Worm (Caenorhabditis elegans) whole organism, early embryonic: ENCODE data around the gene T21B4.15.

Source experiments
- B0310.2 ChIP-seq: sonication (generic microtip); optimal IDR thresholded peaks from 2 replicates; lab custom pipeline; 2016; ENCODE audit warnings: mild to moderate bottlenecking, missing genetic modification characterization, missing compliant biosample characterization
- ama-1 ChIP-seq: fragments of 150-350 bp; optimal IDR thresholded peaks from 2 replicates; lab custom pipeline; 2014
- ceh-13 ChIP-seq: fragments of 200-800 bp; sonication (Bioruptor generic); optimal IDR thresholded peaks from 2 replicates; lab custom pipeline; 2018; ENCODE audit warnings: mild to moderate bottlenecking, missing genetic modification characterization, missing compliant biosample characterization
- ceh-36 ChIP-seq: sonication (generic microtip); optimal IDR thresholded peaks from 2 replicates; lab custom pipeline; 2016; ENCODE audit warnings: missing genetic modification characterization, inconsistent platforms, missing compliant biosample characterization
- pes-1 ChIP-seq: fragments of 200-800 bp; sonication (Bioruptor generic); IDR thresholded peaks from 2 replicates; pipeline ENCODE4 v1.3.6; 2022; ENCODE audit warnings: missing genetic modification reagents, missing genetic modification characterization, missing compliant biosample characterization
- tbx-37 ChIP-seq: fragments of 200-800 bp; sonication (Bioruptor generic); conservative IDR thresholded peaks from 2 replicates; pipeline ENCODE4 v1.3.6; 2022; ENCODE audit warnings: missing genetic modification reagents, missing genetic modification characterization, missing compliant biosample characterization

DNA sequence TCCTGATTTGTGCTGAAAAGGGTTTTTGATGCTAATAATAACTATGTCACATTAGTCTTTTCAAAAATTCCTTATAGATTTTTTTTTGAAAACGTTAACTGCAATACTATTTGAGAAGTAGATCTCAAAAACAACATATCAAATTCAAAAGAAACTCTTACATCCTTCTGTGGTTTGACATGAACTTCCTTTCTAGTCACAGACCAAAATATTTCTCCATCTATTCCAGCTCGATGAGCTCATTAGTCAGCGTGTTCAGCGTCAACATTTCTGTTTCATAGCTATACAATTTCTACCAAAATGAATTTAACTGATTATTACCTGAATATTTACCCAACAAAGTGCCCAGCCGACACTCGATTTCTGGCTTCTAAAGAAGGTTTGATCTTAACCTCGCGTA, 18.6 kb downstream of the T21B4.15 start, which contains the start of gene srh-67:
- TF ChIP-seq ama-1 (lab: Kevin White, UChicago) (no peak), tbx-37 (GFP tag; lab: Robert Waterston, UW) (no peak), pes-1 (GFP tag; lab: Robert Waterston, UW) (no peak), ceh-36 (no peak), B0310.2 (no peak), ceh-13 (GFP tag; lab: Kevin White, UChicago) (no peak)
